Worm (Caenorhabditis elegans): Measurements from ENCODE around the gene F15H10.10.

ce11 chrV:10398431-10398830 is 18.4 kb downstream of the F15H10.10 start, which contains the start of gene ugt-2:
- TF ChIP-seq flt-1 (GFP tag; IDR thresholded peaks at IDR 0.05) (no peak), ama-1 (optimal IDR thresholded peaks at IDR 0.05) (no peak), ets-7 (tag; optimal IDR thresholded peaks at IDR 0.05) (no peak), sea-1 (GFP tag; conservative IDR thresholded peaks at IDR 0.05) (no peak)

All from whole organism, early embryonic.